Worm (Caenorhabditis elegans) whole organism, L3 larva: ENCODE measurements around the gene pptr-2.

Source experiments
- ZK546.5 ChIP-seq: sonication (generic microtip); optimal IDR thresholded peaks from 2 replicates; lab custom pipeline; 2017; ENCODE audit warnings: missing biosample characterization, missing genetic modification characterization
- aly-2 ChIP-seq: fragments of 150-350 bp; optimal IDR thresholded peaks from 2 replicates; lab custom pipeline; 2014; ENCODE audit warnings: missing biosample characterization, missing genetic modification characterization
- ama-1 ChIP-seq: fragments of 150-350 bp; optimal IDR thresholded peaks from 2 replicates; lab custom pipeline; 2018
- ceh-16 ChIP-seq: sonication (generic microtip); optimal IDR thresholded peaks from 2 replicates; lab custom pipeline; 2017; ENCODE audit warnings: missing biosample characterization, missing genetic modification characterization
- ceh-28 ChIP-seq: fragments of 150-350 bp; optimal IDR thresholded peaks from 2 replicates; lab custom pipeline; 2014; ENCODE audit warnings: missing biosample characterization, missing genetic modification reagents, missing genetic modification characterization
- ceh-82 ChIP-seq: fragments of 150-350 bp; optimal IDR thresholded peaks from 2 replicates; lab custom pipeline; 2014; ENCODE audit warnings: missing biosample characterization, missing genetic modification characterization
- daf-12 ChIP-seq: fragments of 150-350 bp; optimal IDR thresholded peaks from 2 replicates; lab custom pipeline; 2014; ENCODE audit warnings: missing biosample characterization, missing genetic modification reagents, missing genetic modification characterization
- egl-27 ChIP-seq: sonication (generic microtip); optimal IDR thresholded peaks from 4 replicates; lab custom pipeline; 2017; ENCODE audit warnings: missing biosample characterization, missing genetic modification reagents, missing genetic modification characterization
- elt-1 ChIP-seq: fragments of 150-350 bp; optimal IDR thresholded peaks from 2 replicates; lab custom pipeline; 2014; ENCODE audit warnings: missing biosample characterization, missing genetic modification characterization
- elt-2 ChIP-seq: sonication (generic microtip); optimal IDR thresholded peaks from 2 replicates; lab custom pipeline; 2016; ENCODE audit warnings: missing genetic modification reagents, mild to moderate bottlenecking, missing genetic modification characterization, missing compliant biosample characterization
- eor-1 ChIP-seq, 2 experiments: fragments of 150-350 bp; optimal IDR thresholded peaks; 2 replicates each; lab custom pipeline; 2014 to 2018; ENCODE audit warnings: missing biosample characterization in 2 of 2, missing genetic modification characterization in 2 of 2
- fkh-10 ChIP-seq: sonication (generic microtip); optimal IDR thresholded peaks from 2 replicates; lab custom pipeline; 2017; ENCODE audit warnings: missing biosample characterization, missing genetic modification reagents, missing genetic modification characterization
- fos-1 ChIP-seq: fragments of 150-350 bp; optimal IDR thresholded peaks from 2 replicates; lab custom pipeline; 2014; ENCODE audit warnings: missing biosample characterization, missing genetic modification characterization
- hmg-11 ChIP-seq: sonication (generic microtip); optimal IDR thresholded peaks from 2 replicates; lab custom pipeline; 2016; ENCODE audit warnings: missing genetic modification characterization, missing compliant biosample characterization
- jun-1 ChIP-seq: fragments of 150-350 bp; optimal IDR thresholded peaks from 2 replicates; lab custom pipeline; 2014; ENCODE audit warnings: missing biosample characterization, missing genetic modification reagents, missing genetic modification characterization
- lin-15B ChIP-seq: fragments of 150-350 bp; optimal IDR thresholded peaks from 2 replicates; lab custom pipeline; 2014; ENCODE audit warnings: missing biosample characterization, missing genetic modification characterization
- lsy-12 ChIP-seq: sonication (generic microtip); optimal IDR thresholded peaks from 2 replicates; lab custom pipeline; 2016; ENCODE audit warnings: mild to moderate bottlenecking, missing genetic modification characterization, missing compliant biosample characterization
- mdl-1 ChIP-seq: fragments of 150-350 bp; optimal IDR thresholded peaks from 2 replicates; lab custom pipeline; 2014; ENCODE audit warnings: missing biosample characterization, missing genetic modification characterization
- mml-1 ChIP-seq: fragments of 150-350 bp; sonication (generic microtip); optimal IDR thresholded peaks from 3 replicates; lab custom pipeline; 2014; ENCODE audit warnings: missing biosample characterization, missing genetic modification characterization
- nfya-1 ChIP-seq: sonication (generic microtip); optimal IDR thresholded peaks from 2 replicates; lab custom pipeline; 2017; ENCODE audit warnings: missing genetic modification characterization, mild to moderate bottlenecking, missing compliant biosample characterization, antibody characterized with exemption, moderate library complexity; ENCODE audit not compliant: insufficient read depth
- nhr-12 ChIP-seq: fragments of 150-350 bp; optimal IDR thresholded peaks from 2 replicates; lab custom pipeline; 2014; ENCODE audit warnings: missing biosample characterization, missing genetic modification characterization
- nhr-23 ChIP-seq: fragments of 150-350 bp; optimal IDR thresholded peaks from 2 replicates; lab custom pipeline; 2014; ENCODE audit warnings: missing biosample characterization, missing genetic modification reagents, missing genetic modification characterization
- nhr-237 ChIP-seq: fragments of 150-350 bp; optimal IDR thresholded peaks from 2 replicates; lab custom pipeline; 2014; ENCODE audit warnings: missing biosample characterization, missing genetic modification characterization
- nhr-25 ChIP-seq: sonication (generic microtip); optimal IDR thresholded peaks from 2 replicates; lab custom pipeline; 2017; ENCODE audit warnings: missing biosample characterization, missing genetic modification characterization
- nhr-28 ChIP-seq: fragments of 150-350 bp; optimal IDR thresholded peaks from 2 replicates; lab custom pipeline; 2014; ENCODE audit warnings: missing biosample characterization, missing genetic modification characterization
- nhr-67 ChIP-seq: fragments of 150-350 bp; optimal IDR thresholded peaks from 2 replicates; lab custom pipeline; 2014; ENCODE audit warnings: missing biosample characterization, missing genetic modification characterization
- nhr-77 ChIP-seq: fragments of 150-350 bp; optimal IDR thresholded peaks from 2 replicates; lab custom pipeline; 2014; ENCODE audit warnings: missing biosample characterization, missing genetic modification characterization
- pha-4 ChIP-seq: fragments of 150-350 bp; optimal IDR thresholded peaks from 2 replicates; lab custom pipeline; 2014; ENCODE audit warnings: missing biosample characterization, missing genetic modification reagents, missing genetic modification characterization
- pqm-1 ChIP-seq: fragments of 150-350 bp; optimal IDR thresholded peaks from 2 replicates; lab custom pipeline; 2017; ENCODE audit warnings: missing biosample characterization, missing genetic modification characterization, inconsistent platforms
- sea-2 ChIP-seq: fragments of 150-350 bp; sonication (generic microtip); optimal IDR thresholded peaks from 4 replicates; lab custom pipeline; 2014; ENCODE audit warnings: missing biosample characterization, missing genetic modification reagents, missing genetic modification characterization
- skn-1 ChIP-seq: fragments of 150-350 bp; optimal IDR thresholded peaks from 2 replicates; lab custom pipeline; 2014; ENCODE audit warnings: missing biosample characterization, missing genetic modification characterization
- tbx-2 ChIP-seq: sonication (generic microtip); optimal IDR thresholded peaks from 2 replicates; lab custom pipeline; 2016; ENCODE audit warnings: mild to moderate bottlenecking, missing genetic modification characterization, missing compliant biosample characterization
- unc-62 ChIP-seq: fragments of 150-350 bp; sonication (generic microtip); optimal IDR thresholded peaks from 4 replicates; lab custom pipeline; 2014; ENCODE audit warnings: missing biosample characterization, missing genetic modification reagents, missing genetic modification characterization
- ztf-11 ChIP-seq: fragments of 150-350 bp; optimal IDR thresholded peaks from 2 replicates; lab custom pipeline; 2014; ENCODE audit warnings: missing biosample characterization, missing genetic modification characterization
- ztf-4 ChIP-seq: fragments of 150-350 bp; optimal IDR thresholded peaks from 2 replicates; lab custom pipeline; 2014; ENCODE audit warnings: missing biosample characterization, missing genetic modification characterization

Gene pptr-2

DNA sequence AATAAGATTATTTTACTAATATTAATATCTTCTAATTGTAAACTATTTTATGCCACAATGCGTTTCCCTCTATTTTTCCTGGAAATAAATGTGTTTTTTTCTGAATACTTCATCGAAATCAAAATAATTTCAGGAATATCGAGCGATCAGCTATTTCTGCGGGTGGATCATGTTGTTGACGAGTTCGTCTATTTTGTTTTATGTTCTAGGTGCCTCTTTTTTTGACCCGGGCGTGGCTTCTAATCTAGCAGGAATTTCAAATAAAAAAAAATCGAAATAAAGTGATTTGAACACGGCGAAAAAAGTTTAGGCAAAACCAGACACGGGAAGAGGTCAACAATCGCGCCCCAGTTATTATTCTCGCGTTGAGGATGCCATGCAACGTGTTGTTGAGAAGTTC, 17.2 kb upstream of the pptr-2 start, which contains the start of gene T04C12.33:
Gene T04C12.33, plus strand, starts transcription at position 301 of the 400 bp plus-strand sequence.
- TF ChIP-seq nfya-1 (no peak), nhr-23 (tag; lab: Kevin White, UChicago) (peak; percentile 16), ztf-4 (tag; lab: Kevin White, UChicago) (no peak)
- TF ChIP-seq, all 47 proteins: peak for 1

DNA sequence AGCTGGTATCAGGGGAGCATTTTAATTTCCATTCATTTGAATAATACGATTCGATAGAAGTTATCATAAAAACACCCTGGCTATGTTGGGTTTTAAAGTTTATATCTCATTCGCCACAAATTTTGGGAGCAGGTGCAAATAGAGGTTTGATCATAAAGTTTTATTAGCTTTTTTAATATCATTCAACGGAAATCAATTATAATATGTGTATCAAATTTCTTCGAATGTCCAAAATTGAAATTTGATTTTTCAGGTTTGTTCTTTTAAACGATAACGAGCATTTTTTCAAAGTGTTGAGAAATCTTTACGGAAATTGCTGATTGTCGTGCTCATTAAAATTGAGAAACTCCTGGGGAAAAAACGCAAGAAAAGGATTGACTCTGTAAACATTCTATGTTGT, 13.9 kb upstream of the pptr-2 start, which contains the start of gene srh-74:
Gene srh-74, minus strand, starts transcription at position 101 of the 400 bp plus-strand sequence.
- TF ChIP-seq pha-4: no peak
- no peak for TF ChIP-seq eor-1 (tag; optimal IDR thresholded peaks at IDR 0.05; lab: Kevin White, UChicago)
- TF ChIP-seq nfya-1: no peak
- no peak for TF ChIP-seq fos-1
- no peak for TF ChIP-seq unc-62 (GFP tag; lab: Kevin White, UChicago)
- TF ChIP-seq tbx-2 (tag; lab: Kevin White, UChicago): no peak
- no peak for TF ChIP-seq aly-2 (tag; lab: Kevin White, UChicago)
- TF ChIP-seq egl-27 (tag; lab: Kevin White, UChicago): no peak
- no peak for TF ChIP-seq nhr-67
- no peak for TF ChIP-seq ztf-4 (tag; lab: Kevin White, UChicago)
- no peak for TF ChIP-seq elt-1 (tag; lab: Kevin White, UChicago)
- TF ChIP-seq daf-12: no peak
- TF ChIP-seq nhr-28 (tag; lab: Kevin White, UChicago): no peak
- TF ChIP-seq nhr-237 (tag; lab: Kevin White, UChicago): no peak
- no peak for TF ChIP-seq jun-1
- no peak for TF ChIP-seq lsy-12

DNA sequence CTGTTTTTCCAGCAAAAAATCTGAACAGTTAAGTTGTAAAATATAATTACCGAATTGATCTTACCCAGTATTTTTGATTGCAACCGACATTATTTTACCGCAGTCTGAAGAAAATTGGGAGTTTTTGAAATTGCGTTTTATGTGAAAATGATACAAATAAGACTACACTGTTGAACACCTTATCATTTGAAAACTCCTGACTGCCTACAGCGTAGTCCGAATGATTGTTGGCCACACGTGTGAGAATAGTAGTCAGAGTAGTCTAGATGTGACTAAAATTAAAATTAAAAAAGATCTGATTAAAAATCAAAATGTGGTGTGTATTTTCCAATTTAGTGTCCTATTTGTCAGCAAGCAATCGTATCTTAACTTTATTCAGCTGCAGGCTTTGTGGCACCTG, 12.0 kb upstream of the pptr-2 start, which contains the start of gene dhs-18:
Gene dhs-18, minus strand, starts transcription at position 104 of the 400 bp plus-strand sequence.
- TF ChIP-seq ceh-82 (tag; lab: Kevin White, UChicago) (no peak), fkh-10 (GFP tag; lab: Kevin White, UChicago) (no peak), pqm-1 (tag; lab: Kevin White, UChicago) (peak; percentile 83), lsy-12 (no peak), ztf-11 (tag; lab: Kevin White, UChicago) (no peak), nhr-12 (tag; lab: Kevin White, UChicago) (no peak), nhr-28 (tag; lab: Kevin White, UChicago) (no peak), elt-2 (tag; lab: Kevin White, UChicago) (peak; percentile 72)

DNA sequence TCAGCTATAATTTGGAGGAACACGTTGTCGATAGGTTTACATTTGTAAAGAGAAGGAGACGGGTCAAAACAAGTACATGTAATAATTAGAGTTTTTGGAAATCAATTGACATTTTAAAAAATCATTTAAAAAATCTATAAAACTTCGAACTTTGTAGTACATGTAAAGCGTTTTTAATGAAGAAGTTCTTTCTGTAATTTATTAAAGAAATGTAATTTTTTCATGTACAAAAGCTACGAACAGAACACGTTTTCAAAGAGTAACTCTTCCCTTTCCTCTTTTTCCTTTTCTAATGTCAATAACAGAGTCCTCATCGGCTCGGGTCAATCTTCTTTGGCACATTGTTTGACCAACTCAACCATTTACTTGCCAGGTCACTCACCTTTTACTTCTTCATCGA, 9.0 kb upstream of the pptr-2 start, which contains the start of gene C45B11.6:
Gene C45B11.6, plus strand, starts transcription at position 301 of the 400 bp plus-strand sequence.
- TF ChIP-seq pha-4 (peak; percentile 68), ZK546.5 (tag; lab: Kevin White, UChicago) (no peak)

DNA sequence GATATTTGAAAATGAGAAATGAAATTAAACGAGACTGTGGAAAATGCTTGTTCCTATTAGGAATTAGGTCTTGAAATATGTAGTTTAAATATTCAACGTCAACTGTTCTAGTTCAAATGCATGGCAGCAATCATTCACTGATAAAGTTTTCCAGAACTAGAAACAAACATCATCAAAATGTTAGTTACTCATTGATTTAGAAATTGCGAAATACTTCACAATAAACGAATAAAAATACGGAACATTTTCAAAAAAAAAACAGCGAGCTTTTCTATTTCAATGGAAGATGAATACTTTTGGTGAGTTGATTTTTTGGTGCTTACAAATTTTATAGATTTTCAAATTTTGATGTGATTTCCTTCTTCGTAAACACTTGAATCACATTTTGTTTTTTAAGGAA, 7.8 kb upstream of the pptr-2 start, which contains the start of gene C45B11.2:
Gene C45B11.2, plus strand, starts transcription at position 173 of the 400 bp plus-strand sequence.
- no peak for TF ChIP-seq nhr-25 (tag; lab: Kevin White, UChicago)
- TF ChIP-seq daf-12: no peak
- no peak for TF ChIP-seq fkh-10 (GFP tag; lab: Kevin White, UChicago)
- TF ChIP-seq ztf-11 (tag; lab: Kevin White, UChicago): no peak
- TF ChIP-seq nhr-23 (tag; lab: Kevin White, UChicago): no peak
- TF ChIP-seq ceh-28 (tag; lab: Kevin White, UChicago): no peak
- no peak for TF ChIP-seq nhr-77 (tag; lab: Kevin White, UChicago)
- no peak for TF ChIP-seq pha-4
- no peak for TF ChIP-seq ama-1 (lab: Kevin White, UChicago)
- TF ChIP-seq hmg-11 (tag; lab: Kevin White, UChicago): no peak
- no peak for TF ChIP-seq aly-2 (tag; lab: Kevin White, UChicago)
- TF ChIP-seq mml-1 (tag; lab: Kevin White, UChicago): no peak
- no peak for TF ChIP-seq nhr-67
- no peak for TF ChIP-seq jun-1
- no peak for TF ChIP-seq ceh-16 (tag; lab: Kevin White, UChicago)

DNA sequence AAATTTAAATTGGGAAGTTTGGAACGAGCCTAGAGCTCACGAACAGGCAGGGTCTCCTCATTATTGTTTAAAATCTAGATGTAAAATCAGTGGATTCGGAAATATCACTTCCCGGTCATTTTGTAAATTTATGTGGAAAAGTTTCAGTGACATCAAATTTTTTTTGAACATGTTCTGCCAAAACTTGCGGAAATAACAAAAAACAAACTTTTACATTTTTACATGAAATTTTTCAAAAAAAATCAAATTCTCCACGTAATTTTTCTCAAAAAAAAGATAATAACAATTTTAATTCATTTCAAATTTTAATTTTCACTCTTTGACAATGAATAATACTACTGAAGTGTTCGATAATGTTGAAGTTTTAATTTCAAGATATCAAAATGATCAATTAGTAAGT, 6.8 kb upstream of the pptr-2 start, which contains the start of gene C45B11.5:
Gene C45B11.5, plus strand, starts transcription at position 301 of the 400 bp plus-strand sequence.
- no peak for TF ChIP-seq pha-4
- no peak for TF ChIP-seq nhr-77 (tag; lab: Kevin White, UChicago)
- no peak for TF ChIP-seq elt-1 (tag; lab: Kevin White, UChicago)
- no peak for TF ChIP-seq lin-15B
- no peak for TF ChIP-seq ceh-16 (tag; lab: Kevin White, UChicago)
- no peak for TF ChIP-seq nhr-25 (tag; lab: Kevin White, UChicago)
- TF ChIP-seq elt-2 (tag; lab: Kevin White, UChicago): no peak
- no peak for TF ChIP-seq skn-1 (tag; lab: Kevin White, UChicago)
- no peak for TF ChIP-seq mdl-1
- no peak for TF ChIP-seq nhr-28 (tag; lab: Kevin White, UChicago)
- no peak for TF ChIP-seq ztf-4 (tag; lab: Kevin White, UChicago)
- no peak for TF ChIP-seq sea-2 (GFP tag; lab: Kevin White, UChicago)
- TF ChIP-seq, all 47 proteins: peak for 0
